Fruit fly (Drosophila melanogaster): ENCODE measurements around the gene okr.

Gene okr

DNA sequence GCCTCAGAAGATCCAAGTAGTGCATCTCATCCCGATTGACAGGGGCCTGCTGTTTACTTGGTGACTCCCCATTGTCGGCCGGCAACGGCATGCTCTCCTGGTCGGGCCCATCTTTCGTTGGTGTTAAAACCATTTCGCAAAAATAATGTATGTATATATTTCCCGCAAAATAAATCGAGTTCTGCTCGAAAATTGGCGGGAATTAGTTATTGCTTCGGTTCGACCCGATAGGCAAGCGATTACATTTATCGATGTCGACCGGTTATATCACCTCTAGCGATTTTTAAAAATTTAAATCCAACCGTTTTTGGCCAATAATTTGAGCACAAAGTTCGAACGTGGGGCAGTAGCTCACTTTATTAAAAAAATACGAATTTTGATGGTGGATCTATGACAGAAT is 23.1 kb downstream of the okr start, which contains the start of gene Ts (continued):
- no peak for TF ChIP-seq Oaz (GFP tag; IDR thresholded peaks at IDR 0.05)
- TF ChIP-seq rib (GFP tag; IDR thresholded peaks at IDR 0.05): no peak
- TF ChIP-seq CG11085 (GFP tag; IDR thresholded peaks at IDR 0.05): no peak
- TF ChIP-seq CG1602 (GFP tag; optimal IDR thresholded peaks at IDR 0.05): no peak
- no peak for TF ChIP-seq Nf-YA (GFP tag; IDR thresholded peaks at IDR 0.05)
- TF ChIP-seq CG1832 (GFP tag; optimal IDR thresholded peaks at IDR 0.05): no peak
- no peak for TF ChIP-seq CG10543 (GFP tag; optimal IDR thresholded peaks at IDR 0.05)
- no peak for TF ChIP-seq Hr78 (GFP tag; optimal IDR thresholded peaks at IDR 0.05)
- no peak for TF ChIP-seq Fer3 (tag; optimal IDR thresholded peaks at IDR 0.05)
- no peak for TF ChIP-seq Ada2b (GFP tag; IDR thresholded peaks at IDR 0.05)
- no peak for TF ChIP-seq CG13123 (GFP tag; optimal IDR thresholded peaks at IDR 0.05)
- TF ChIP-seq CG3726 (GFP tag; IDR thresholded peaks at IDR 0.05): no peak
- no peak for TF ChIP-seq CG7372 (GFP tag; IDR thresholded peaks at IDR 0.05)
- TF ChIP-seq br (optimal IDR thresholded peaks at IDR 0.05): no peak
- no peak for TF ChIP-seq CG3065 (GFP tag; optimal IDR thresholded peaks at IDR 0.05)
- TF ChIP-seq CG12391 (tag; optimal IDR thresholded peaks at IDR 0.05): no peak
- no peak for TF ChIP-seq pfk (GFP tag; optimal IDR thresholded peaks at IDR 0.05)
- peak; percentile 58 for TF ChIP-seq trem (tag; optimal IDR thresholded peaks at IDR 0.05)
- no peak for TF ChIP-seq CG4730 (GFP tag; IDR thresholded peaks at IDR 0.05)
- no peak for TF ChIP-seq onecut (GFP tag; IDR thresholded peaks at IDR 0.05)
- TF ChIP-seq abd-A (tag; optimal IDR thresholded peaks at IDR 0.05): no peak
- TF ChIP-seq NfI (GFP tag; optimal IDR thresholded peaks at IDR 0.05): no peak
- no peak for TF ChIP-seq CG11398 (GFP tag; optimal IDR thresholded peaks at IDR 0.05)
- no peak for TF ChIP-seq CG4707 (GFP tag; optimal IDR thresholded peaks at IDR 0.05)
- no peak for TF ChIP-seq klu (GFP tag; IDR thresholded peaks at IDR 0.05)
- no peak for TF ChIP-seq GATAe (GFP tag; conservative IDR thresholded peaks at IDR 0.05)
- TF ChIP-seq CG2129 (GFP tag; IDR thresholded peaks at IDR 0.05; ENCODE audit: partially characterized antibody): peak; percentile 16; the same call in 1 of the 2 replicates
- no peak for TF ChIP-seq sens-2 (GFP tag; IDR thresholded peaks at IDR 0.05)
- TF ChIP-seq CG5953 (GFP tag; IDR thresholded peaks at IDR 0.05): no peak
- TF ChIP-seq insv (GFP tag; optimal IDR thresholded peaks at IDR 0.05): no peak
- TF ChIP-seq B-H2 (GFP tag; optimal IDR thresholded peaks at IDR 0.05): no peak
- no peak for TF ChIP-seq Neu2 (GFP tag; optimal IDR thresholded peaks at IDR 0.05; ENCODE audit: borderline replicate concordance)
- TF ChIP-seq dati (GFP tag; IDR thresholded peaks at IDR 0.05): no peak
- TF ChIP-seq Spps (tag; optimal IDR thresholded peaks at IDR 0.05): no peak
- no peak for TF ChIP-seq dimm (GFP tag; IDR thresholded peaks at IDR 0.05)
- no peak for TF ChIP-seq CG10147 (GFP tag; optimal IDR thresholded peaks at IDR 0.05)
- TF ChIP-seq sr (GFP tag; IDR thresholded peaks at IDR 0.05): no peak
- no peak for TF ChIP-seq Sry-β (GFP tag; optimal IDR thresholded peaks at IDR 0.05)
- TF ChIP-seq CG31388 (GFP tag; optimal IDR thresholded peaks at IDR 0.05): no peak
- no peak for TF ChIP-seq CG6854 (GFP tag; optimal IDR thresholded peaks at IDR 0.05)
- TF ChIP-seq CG11504 (tag; optimal IDR thresholded peaks at IDR 0.05): no peak
- no peak for TF ChIP-seq Max (GFP tag; optimal IDR thresholded peaks at IDR 0.05)
- TF ChIP-seq Gug (GFP tag; IDR thresholded peaks at IDR 0.05): no peak
- TF ChIP-seq MBD-R2 (GFP tag; IDR thresholded peaks at IDR 0.05): 0 out of 2 replicates have a peak, but pooled peaks have one; percentile 22
- TF ChIP-seq gro (GFP tag; optimal IDR thresholded peaks at IDR 0.05): no peak
- no peak for TF ChIP-seq CG12769 (tag; optimal IDR thresholded peaks at IDR 0.05)
- TF ChIP-seq eve (GFP tag; optimal IDR thresholded peaks at IDR 0.05): no peak
- TF ChIP-seq tx (GFP tag; optimal IDR thresholded peaks at IDR 0.05): no peak
- no peak for TF ChIP-seq Optix (GFP tag; IDR thresholded peaks at IDR 0.05)
- no peak for TF ChIP-seq CG12071 (GFP tag; optimal IDR thresholded peaks at IDR 0.05)
- TF ChIP-seq CG3163 (GFP tag; optimal IDR thresholded peaks at IDR 0.05): no peak
- TF ChIP-seq Ravus (GFP tag; IDR thresholded peaks at IDR 0.05): no peak
- peak; percentile 86 for TF ChIP-seq Sry-δ (GFP tag; optimal IDR thresholded peaks at IDR 0.05)
